Fruit fly (Drosophila melanogaster) whole organism, wandering third instar larva: ENCODE data around the gene CG42591.
A peak's percentile ranks its signal among the peaks of the same experiment; 100 is the strongest.

ENCODE experiments used
- CG32264 ChIP-seq: fragments of 200-800 bp; sonication (Bioruptor generic); optimal IDR thresholded peaks from 2 replicates; lab custom pipeline; 2016; ENCODE audit warnings: missing biosample characterization, missing genetic modification characterization
- CG9705 ChIP-seq: fragments of 200-800 bp; sonication (Bioruptor generic); optimal IDR thresholded peaks from 2 replicates; lab custom pipeline; 2018; ENCODE audit warnings: missing biosample characterization, mild to moderate bottlenecking, missing genetic modification characterization
- CrebA ChIP-seq: fragments of 200-800 bp; sonication (Bioruptor generic); optimal IDR thresholded peaks from 2 replicates; lab custom pipeline; 2016; ENCODE audit warnings: missing biosample characterization, mild to moderate bottlenecking, missing genetic modification characterization, borderline replicate concordance
- Dfd ChIP-seq: fragments of >200 bp; optimal IDR thresholded peaks from 2 replicates; lab custom pipeline; 2017; ENCODE audit warnings: missing biosample characterization, missing genetic modification characterization
- Dif ChIP-seq: fragments of 200-275, 200-300 bp; sonication (Bioruptor generic); optimal IDR thresholded peaks from 2 replicates; lab custom pipeline; 2018; ENCODE audit warnings: missing biosample characterization, missing genetic modification characterization; ENCODE audit not compliant: partially characterized antibody
- GATAd ChIP-seq: sonication (Bioruptor generic); optimal IDR thresholded peaks from 2 replicates; lab custom pipeline; 2016; ENCODE audit warnings: missing biosample characterization, missing genetic modification characterization
- HLH106 ChIP-seq: fragments of 200-800 bp; optimal IDR thresholded peaks from 3 replicates; lab custom pipeline; 2019; ENCODE audit warnings: missing biosample characterization, mild to moderate bottlenecking, missing genetic modification characterization, moderate library complexity
- Hnf4 ChIP-seq: fragments of 200-800 bp; sonication (Bioruptor generic); optimal IDR thresholded peaks from 2 replicates; lab custom pipeline; 2016; ENCODE audit warnings: missing biosample characterization, mild to moderate bottlenecking, missing genetic modification characterization
- Hr78 ChIP-seq: fragments of >200 bp; optimal IDR thresholded peaks from 2 replicates; lab custom pipeline; 2017; ENCODE audit warnings: missing biosample characterization, missing genetic modification characterization
- Hr83 ChIP-seq: fragments of 200-300 bp; sonication (Bioruptor generic); optimal IDR thresholded peaks from 2 replicates; lab custom pipeline; 2016; ENCODE audit warnings: missing biosample characterization, mild to moderate bottlenecking, missing genetic modification characterization, moderate library complexity; ENCODE audit not compliant: poor library complexity, severe bottlenecking
- Jra ChIP-seq: sonication (Bioruptor generic); optimal IDR thresholded peaks from 2 replicates; lab custom pipeline; 2016; ENCODE audit warnings: missing biosample characterization, missing genetic modification characterization
- N ChIP-seq: fragments of >200 bp; optimal IDR thresholded peaks from 2 replicates; lab custom pipeline; 2018; ENCODE audit warnings: missing biosample characterization, missing external identifiers, missing genetic modification characterization
- OdsH ChIP-seq: fragments of 200-800 bp; sonication (Bioruptor generic); optimal IDR thresholded peaks from 2 replicates; lab custom pipeline; 2016; ENCODE audit warnings: missing biosample characterization, mild to moderate bottlenecking, missing genetic modification characterization
- Rel ChIP-seq, 2 experiments: fragments of 200-800 bp; sonication (Bioruptor generic) in 1 of 2; optimal IDR thresholded peaks; 2 replicates in 1 of 2; 3 replicates in 1 of 2; lab custom pipeline; 2016 to 2019; ENCODE audit warnings: mild to moderate bottlenecking in 2 of 2, missing biosample characterization in 2 of 2, missing genetic modification characterization in 2 of 2, moderate library complexity in 1 of 2
- Sp1 ChIP-seq: fragments of 200-800 bp; sonication (Bioruptor generic); optimal IDR thresholded peaks from 3 replicates; lab custom pipeline; 2019; ENCODE audit warnings: missing biosample characterization, mild to moderate bottlenecking, missing genetic modification characterization, moderate library complexity
- Vsx2 ChIP-seq: fragments of 200-300, 225-300 bp; sonication (Bioruptor generic); optimal IDR thresholded peaks from 2 replicates; lab custom pipeline; 2018; ENCODE audit warnings: missing biosample characterization, missing genetic modification characterization; ENCODE audit not compliant: partially characterized antibody
- br ChIP-seq: fragments of 200-800 bp; sonication (Bioruptor generic); optimal IDR thresholded peaks from 2 replicates; lab custom pipeline; 2016; ENCODE audit warnings: missing biosample characterization, missing genetic modification characterization
- brk ChIP-seq: fragments of 200-800 bp; sonication (Bioruptor generic); optimal IDR thresholded peaks from 2 replicates; lab custom pipeline; 2016; ENCODE audit warnings: missing biosample characterization, mild to moderate bottlenecking, missing genetic modification characterization
- dl ChIP-seq, 2 experiments: fragments of 175-275, 200-275 bp in 1 of 2; fragments of 200-275 bp in 1 of 2; sonication (Bioruptor generic); optimal IDR thresholded peaks; lab custom pipeline; 2018; ENCODE audit warnings: mild to moderate bottlenecking in 2 of 2, missing biosample characterization in 2 of 2, missing genetic modification characterization in 2 of 2, moderate library complexity in 2 of 2; ENCODE audit not compliant: partially characterized antibody in 2 of 2, insufficient read depth in 1 of 2
- dmrt93B ChIP-seq: fragments of 200-800 bp; sonication (Bioruptor generic); optimal IDR thresholded peaks from 2 replicates; lab custom pipeline; 2018; ENCODE audit warnings: missing biosample characterization, mild to moderate bottlenecking, missing genetic modification characterization
- dsf ChIP-seq: sonication (Bioruptor generic); optimal IDR thresholded peaks from 2 replicates; lab custom pipeline; 2016; ENCODE audit warnings: missing biosample characterization, missing genetic modification characterization, borderline replicate concordance
- ey ChIP-seq: fragments of 200-800 bp; sonication (Bioruptor generic); optimal IDR thresholded peaks from 2 replicates; lab custom pipeline; 2016; ENCODE audit warnings: missing biosample characterization, missing genetic modification characterization
- foxo ChIP-seq, 2 experiments: fragments of 200-800 bp; sonication (Bioruptor generic); optimal IDR thresholded peaks; 2 replicates in 1 of 2; 3 replicates in 1 of 2; lab custom pipeline; 2016 to 2017; ENCODE audit warnings: missing biosample characterization in 2 of 2, missing genetic modification characterization in 2 of 2
- fru ChIP-seq: fragments of 200-800 bp; sonication (Bioruptor generic); optimal IDR thresholded peaks from 3 replicates; lab custom pipeline; 2016; ENCODE audit warnings: missing biosample characterization, mild to moderate bottlenecking, missing genetic modification characterization
- h ChIP-seq: fragments of 200-800 bp; sonication (Bioruptor generic); optimal IDR thresholded peaks from 3 replicates; lab custom pipeline; 2016; ENCODE audit warnings: missing biosample characterization, mild to moderate bottlenecking, missing genetic modification characterization
- jim ChIP-seq: fragments of 175-275, 200-325 bp; sonication (Bioruptor generic); optimal IDR thresholded peaks from 2 replicates; lab custom pipeline; 2016; ENCODE audit warnings: missing biosample characterization, mild to moderate bottlenecking, missing genetic modification characterization
- psq ChIP-seq: fragments of 200-800 bp; sonication (Bioruptor generic); optimal IDR thresholded peaks from 3 replicates; lab custom pipeline; 2017; ENCODE audit warnings: missing biosample characterization, mild to moderate bottlenecking, missing genetic modification characterization, moderate library complexity
- rgr ChIP-seq: fragments of 200-800 bp; sonication (Bioruptor generic); optimal IDR thresholded peaks from 3 replicates; lab custom pipeline; 2016; ENCODE audit warnings: missing biosample characterization, mild to moderate bottlenecking, missing genetic modification characterization
- sage ChIP-seq: fragments of 200-800 bp; sonication (Bioruptor generic); optimal IDR thresholded peaks from 2 replicates; lab custom pipeline; 2016; ENCODE audit warnings: missing biosample characterization, mild to moderate bottlenecking, missing genetic modification characterization
- sv ChIP-seq: fragments of 200-800 bp; sonication (Bioruptor generic); optimal IDR thresholded peaks from 3 replicates; lab custom pipeline; 2016; ENCODE audit warnings: missing biosample characterization, missing genetic modification characterization
- tai ChIP-seq: sonication (Bioruptor generic); optimal IDR thresholded peaks from 2 replicates; lab custom pipeline; 2016; ENCODE audit warnings: missing biosample characterization, missing genetic modification characterization
- woc ChIP-seq: sonication (Bioruptor generic); optimal IDR thresholded peaks from 2 replicates; lab custom pipeline; 2016; ENCODE audit warnings: missing biosample characterization, mild to moderate bottlenecking, missing genetic modification characterization

The CG42591 gene

DNA sequence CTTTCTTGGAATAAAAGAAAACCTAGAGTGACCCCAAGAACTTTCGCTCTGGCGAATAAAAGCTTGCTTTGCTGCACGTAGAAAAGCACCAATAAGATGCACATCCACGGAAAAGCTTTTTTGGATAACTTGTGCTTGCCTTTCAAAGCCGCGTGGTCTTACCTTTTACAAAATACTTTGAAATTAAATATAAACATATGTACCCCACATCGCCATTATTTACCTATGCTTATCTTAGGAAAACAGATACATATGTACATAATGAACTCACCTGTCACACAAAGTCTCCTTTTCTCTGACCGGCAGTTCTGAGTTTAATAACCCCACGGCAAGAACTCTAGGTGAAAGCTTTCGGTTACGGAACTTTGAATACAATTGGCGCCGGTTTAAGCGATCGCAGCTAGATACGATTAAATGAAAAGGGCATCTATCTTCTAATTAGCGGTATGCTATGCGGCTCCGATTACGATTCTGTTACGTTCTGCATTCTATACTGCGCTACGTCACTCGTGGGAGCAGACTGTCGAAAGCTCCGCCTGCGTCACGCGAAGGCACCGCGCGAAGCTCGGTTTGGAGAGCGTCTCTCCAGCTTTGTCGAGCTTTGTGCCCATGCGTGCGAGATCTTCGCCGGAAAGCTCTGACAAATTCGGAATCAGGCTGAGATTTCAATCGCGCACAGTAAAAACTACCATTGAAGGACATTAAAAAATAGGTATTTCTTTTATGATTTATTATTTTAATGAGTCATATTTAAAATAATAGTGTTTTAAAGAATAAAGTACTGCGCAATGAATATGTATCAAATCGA is 11.4 kb downstream of the CG42591 start, which contains the start of gene bip1:
Gene bip1, minus strand, starts transcription at position 524 of the 808 bp plus-strand sequence.
- TF ChIP-seq tai (no peak), h (no peak), HLH106 (peak; percentile 35), Dfd (GFP tag; lab: Kevin White, UChicago) (no peak), rgr (no peak), foxo (GFP tag; optimal IDR thresholded peaks at IDR 0.05; lab: Kevin White, UChicago) (peak in 1 of 2 experiments; percentile 16), CG32264 (no peak), Dif (GFP tag; lab: Kevin White, UChicago) (no peak), woc (GFP tag; lab: Kevin White, UChicago) (no peak), CrebA (GFP tag; lab: Kevin White, UChicago) (peak; percentile 11), OdsH (GFP tag; lab: Kevin White, UChicago) (peak; percentile 12), Hnf4 (peak; percentile 9), Hr78 (no peak), sv (GFP tag; lab: Kevin White, UChicago) (no peak), br (GFP tag; lab: Kevin White, UChicago) (no peak), dl (GFP tag; optimal IDR thresholded peaks at IDR 0.05; lab: Kevin White, UChicago; ENCODE audit: insufficient read depth in 1 of 2, partially characterized antibody in 2 of 2) (no peak), N (GFP tag; lab: Kevin White, UChicago) (no peak), fru (GFP tag; lab: Kevin White, UChicago) (peak; percentile 10), ey (no peak), CG9705 (no peak), dsf (GFP tag; lab: Kevin White, UChicago) (no peak), brk (GFP tag; lab: Kevin White, UChicago) (peak; percentile 53), jim (GFP tag; lab: Kevin White, UChicago) (no peak), Jra (GFP tag; lab: Kevin White, UChicago) (no peak), sage (GFP tag; lab: Kevin White, UChicago) (peak; percentile 48), psq (GFP tag; lab: Kevin White, UChicago) (no peak), GATAd (GFP tag; lab: Kevin White, UChicago) (no peak)

dm6 chr3L:8057823-8058189 is 12.0 kb downstream of the CG42591 start:
- TF ChIP-seq sage (GFP tag; lab: Kevin White, UChicago) (peak; percentile 37), rgr (peak; percentile 1), ey (peak; percentile 2), foxo (GFP tag; optimal IDR thresholded peaks at IDR 0.05; lab: Kevin White, UChicago) (peak in 1 of 2 experiments; percentile 43), Sp1 (GFP tag; lab: Kevin White, UChicago) (peak; percentile 13), HLH106 (peak; percentile 51), Rel (GFP tag; optimal IDR thresholded peaks at IDR 0.05; lab: Kevin White, UChicago) (peak; percentile 15), Rel (tag; optimal IDR thresholded peaks at IDR 0.05; lab: Kevin White, UChicago) (no peak), CG9705 (no peak), fru (GFP tag; lab: Kevin White, UChicago) (peak; percentile 31), Jra (GFP tag; lab: Kevin White, UChicago) (no peak), Hr83 (no peak), OdsH (GFP tag; lab: Kevin White, UChicago) (peak; percentile 25), br (GFP tag; lab: Kevin White, UChicago) (peak; percentile 25)

DNA sequence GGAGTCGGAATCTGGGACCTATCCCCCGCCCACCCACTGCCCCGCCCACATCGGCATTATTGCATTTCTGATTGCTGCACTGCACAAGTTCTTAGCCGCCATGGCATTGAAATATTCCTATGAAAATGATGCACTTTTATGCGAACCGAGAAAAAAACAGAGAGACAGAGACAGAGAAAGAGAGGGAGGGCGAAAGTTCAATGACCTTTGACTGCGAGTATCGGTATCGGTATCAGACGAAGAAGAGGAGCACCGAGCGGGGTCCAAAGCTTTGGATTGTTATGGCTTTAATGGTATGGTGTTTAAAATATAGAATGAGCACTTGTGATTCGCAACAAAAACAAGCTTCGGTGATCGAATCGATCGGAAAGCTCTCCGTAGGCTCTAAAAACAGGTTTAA is 12.3 kb downstream of the CG42591 start:
- no peak for TF ChIP-seq Vsx2 (GFP tag; lab: Kevin White, UChicago)
- TF ChIP-seq Dif (GFP tag; lab: Kevin White, UChicago): peak; percentile 40
- TF ChIP-seq sage (GFP tag; lab: Kevin White, UChicago): no peak
- TF ChIP-seq Hr78: no peak

DNA sequence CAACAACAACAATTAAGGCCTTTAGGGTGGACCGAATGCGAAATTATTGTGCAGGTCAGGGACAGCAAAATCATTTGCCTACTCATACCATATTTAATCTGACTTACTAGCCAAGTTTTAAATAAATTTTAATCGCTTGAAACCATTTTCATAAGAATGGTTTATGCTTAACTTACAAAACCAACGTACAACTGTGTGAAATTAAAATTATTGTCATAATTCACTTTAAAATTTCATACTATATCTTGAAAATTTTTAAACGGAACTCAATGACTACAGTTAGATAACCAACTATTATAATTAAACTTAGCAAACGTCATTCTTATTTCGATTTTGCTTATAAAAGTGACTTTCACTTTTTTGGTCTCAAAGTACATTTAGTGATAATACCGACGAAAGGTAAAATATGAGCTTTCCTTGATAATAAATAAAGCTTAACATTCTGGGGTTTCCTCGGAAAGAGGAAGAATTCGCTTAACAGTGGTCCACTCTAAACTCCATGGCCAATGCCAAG is 13.0 kb downstream of the CG42591 start:
- TF ChIP-seq GATAd (GFP tag; lab: Kevin White, UChicago): no peak
- TF ChIP-seq Rel (GFP tag; optimal IDR thresholded peaks at IDR 0.05; lab: Kevin White, UChicago): no peak
- TF ChIP-seq Rel (tag; optimal IDR thresholded peaks at IDR 0.05; lab: Kevin White, UChicago): peak; percentile 89
- TF ChIP-seq tai: peak; percentile 2
- peak; percentile 38 for TF ChIP-seq dmrt93B (GFP tag; lab: Kevin White, UChicago)
- peak; percentile 62 for TF ChIP-seq psq (GFP tag; lab: Kevin White, UChicago)
- TF ChIP-seq h: peak; percentile 68
- peak; percentile 72 for TF ChIP-seq OdsH (GFP tag; lab: Kevin White, UChicago)
- TF ChIP-seq sv (GFP tag; lab: Kevin White, UChicago): no peak
- TF ChIP-seq foxo (GFP tag; optimal IDR thresholded peaks at IDR 0.05; lab: Kevin White, UChicago): peak in 1 of 2 experiments; percentile 80
- TF ChIP-seq Vsx2 (GFP tag; lab: Kevin White, UChicago): no peak
- TF ChIP-seq fru (GFP tag; lab: Kevin White, UChicago): peak; percentile 82
- peak; percentile 71 for TF ChIP-seq br (GFP tag; lab: Kevin White, UChicago)
- TF ChIP-seq woc (GFP tag; lab: Kevin White, UChicago): peak; percentile 64
- peak; percentile 45 for TF ChIP-seq Hnf4
- TF ChIP-seq Dfd (GFP tag; lab: Kevin White, UChicago): no peak
- TF ChIP-seq Sp1 (GFP tag; lab: Kevin White, UChicago): peak; percentile 64
- peak; percentile 71 for TF ChIP-seq HLH106
- TF ChIP-seq Jra (GFP tag; lab: Kevin White, UChicago): peak; percentile 26
- peak; percentile 43 for TF ChIP-seq CG9705
- TF ChIP-seq rgr: peak; percentile 62
- TF ChIP-seq dsf (GFP tag; lab: Kevin White, UChicago): no peak
- TF ChIP-seq sage (GFP tag; lab: Kevin White, UChicago): no peak
- TF ChIP-seq ey: peak; percentile 73
- no peak for TF ChIP-seq dl (GFP tag; optimal IDR thresholded peaks at IDR 0.05; lab: Kevin White, UChicago; ENCODE audit: insufficient read depth in 1 of 2, partially characterized antibody in 2 of 2)
